Worm (Caenorhabditis elegans): ENCODE results near the gene chil-6.
"Not testable (repeated sequence)": the region's sequence is repeated elsewhere in the genome, so short reads cannot be mapped to it uniquely, and the experiment has no call there.

chil-6 gene

DNA sequence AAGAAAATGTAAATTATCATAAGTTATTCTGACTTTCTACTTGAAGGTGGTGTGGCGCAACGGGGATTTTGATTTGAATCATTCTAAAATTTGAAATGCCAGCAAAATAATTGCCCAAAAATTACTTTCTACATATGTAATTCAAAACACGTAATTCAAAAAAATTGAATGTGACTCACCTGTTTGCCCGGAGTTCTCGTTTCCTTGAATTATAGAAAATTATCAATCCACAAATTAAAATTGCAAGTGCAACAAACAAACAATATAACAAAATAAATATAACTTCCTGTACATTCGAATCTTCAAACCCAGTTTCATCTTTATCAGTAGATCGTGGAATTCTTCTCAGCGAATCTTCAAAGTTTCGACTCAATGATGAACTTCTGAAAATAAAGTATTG lies 10.5 kb upstream of the chil-6 start:
- TF ChIP-seq lin-15B (tag; optimal IDR thresholded peaks at IDR 0.05) (no peak), egl-13 (tag; optimal IDR thresholded peaks at IDR 0.05) (no peak), ets-5 (GFP tag; IDR thresholded peaks at IDR 0.05) (no peak), fkh-10 (GFP tag; optimal IDR thresholded peaks at IDR 0.05) (no peak)

DNA sequence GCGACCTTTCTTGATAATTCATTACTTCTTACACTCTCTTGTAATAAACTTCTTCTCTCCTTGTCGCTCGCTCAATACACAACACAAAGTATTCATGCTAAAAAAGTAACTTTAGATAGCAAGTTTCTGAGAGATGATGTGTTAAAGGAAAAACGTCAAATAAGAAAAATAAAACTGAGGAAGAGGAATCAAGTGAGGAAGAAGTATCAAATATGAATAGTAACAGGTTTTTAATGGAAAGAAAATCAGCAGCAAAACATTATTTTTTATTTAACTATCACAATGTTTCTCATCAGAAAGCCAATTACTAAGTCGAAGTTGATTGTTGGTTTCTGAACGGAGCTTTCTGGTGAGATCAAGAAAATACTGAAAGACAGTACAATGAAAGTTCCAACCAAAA lies 8.7 kb upstream of the chil-6 start, which contains the start of gene chil-1:
chil-1 (minus strand) TSS at position 101 of the 400 bp plus-strand sequence.
- TF ChIP-seq blmp-1 (tag; optimal IDR thresholded peaks at IDR 0.05); nhr-85 (tag); nhr-20 (tag; optimal IDR thresholded peaks at IDR 0.05): not testable (repeated sequence)

DNA sequence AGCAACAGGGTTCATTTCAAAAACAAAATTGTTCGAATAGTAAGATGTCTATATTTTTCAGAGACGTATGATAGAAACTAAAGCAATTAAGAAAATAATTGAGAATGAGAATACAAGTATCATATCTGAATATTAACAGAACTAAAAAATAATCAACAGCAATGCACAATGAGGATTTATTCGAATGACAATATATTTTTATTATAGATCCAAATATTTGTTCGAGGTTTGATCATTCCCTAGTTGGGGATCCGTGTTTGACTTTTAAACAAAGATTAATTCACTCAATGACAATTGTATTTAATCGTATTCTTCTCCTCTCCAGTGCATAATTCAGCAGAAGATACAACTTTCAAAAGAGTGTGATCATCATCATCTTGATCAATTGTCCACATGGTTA lies 4.5 kb upstream of the chil-6 start, which contains the start of gene C08H9.18:
C08H9.18 (minus strand) TSS at position 101 of the 400 bp plus-strand sequence.
- TF ChIP-seq lin-35 (GFP tag; optimal IDR thresholded peaks at IDR 0.05) (no peak), hlh-4 (tag; optimal IDR thresholded peaks at IDR 0.05) (no peak), nhr-47 (tag; optimal IDR thresholded peaks at IDR 0.05) (no peak), mab-9 (GFP tag; IDR thresholded peaks at IDR 0.05) (no peak), egl-27 (tag; optimal IDR thresholded peaks at IDR 0.05) (no peak), dsc-1 (tag; optimal IDR thresholded peaks at IDR 0.05) (no peak), fos-1 (tag; optimal IDR thresholded peaks at IDR 0.05) (no peak), lin-39 (tag; optimal IDR thresholded peaks at IDR 0.05) (no peak), irx-1 (tag; optimal IDR thresholded peaks at IDR 0.05) (no peak), lin-15B (tag; optimal IDR thresholded peaks at IDR 0.05) (no peak), isw-1 (GFP tag; IDR thresholded peaks at IDR 0.05) (no peak), tbx-2 (tag; optimal IDR thresholded peaks at IDR 0.05) (no peak), zag-1 (tag; optimal IDR thresholded peaks at IDR 0.05) (no peak), nhr-237 (tag; optimal IDR thresholded peaks at IDR 0.05) (no peak), swsn-7 (tag; optimal IDR thresholded peaks at IDR 0.05) (no peak), alr-1 (tag; optimal IDR thresholded peaks at IDR 0.05; ENCODE audit: borderline replicate concordance) (no peak), hpl-2 (GFP tag; optimal IDR thresholded peaks at IDR 0.05) (no peak), ets-5 (GFP tag; IDR thresholded peaks at IDR 0.05) (no peak), ceh-82 (tag; optimal IDR thresholded peaks at IDR 0.05) (no peak), nhr-85 (tag) (no peak)

DNA sequence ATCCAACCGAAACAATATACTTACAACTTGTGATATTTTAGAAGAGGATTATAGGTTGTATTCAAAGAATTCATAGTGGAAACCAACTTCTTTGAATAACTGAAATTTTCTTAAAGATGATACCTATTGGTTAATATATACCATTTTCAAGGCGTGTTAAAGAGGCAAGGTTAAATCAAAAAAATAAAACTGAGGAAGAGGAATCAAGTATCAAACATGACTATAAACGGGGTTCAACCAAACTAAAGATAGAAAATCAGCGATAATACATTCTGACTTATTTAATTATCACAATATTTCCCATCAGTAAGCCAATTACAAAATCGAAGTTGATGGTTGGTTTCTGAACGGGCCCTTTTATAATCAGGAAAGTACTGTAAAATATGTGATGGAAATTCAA lies 3.7 kb upstream of the chil-6 start, which contains the start of gene chil-3:
chil-3 (minus strand) TSS at position 101 of the 400 bp plus-strand sequence.
- TF ChIP-seq ceh-88 (GFP tag; IDR thresholded peaks at IDR 0.05) (no peak), fkh-10 (GFP tag; optimal IDR thresholded peaks at IDR 0.05) (no peak), ceh-90 (tag; optimal IDR thresholded peaks at IDR 0.05) (no peak)

DNA sequence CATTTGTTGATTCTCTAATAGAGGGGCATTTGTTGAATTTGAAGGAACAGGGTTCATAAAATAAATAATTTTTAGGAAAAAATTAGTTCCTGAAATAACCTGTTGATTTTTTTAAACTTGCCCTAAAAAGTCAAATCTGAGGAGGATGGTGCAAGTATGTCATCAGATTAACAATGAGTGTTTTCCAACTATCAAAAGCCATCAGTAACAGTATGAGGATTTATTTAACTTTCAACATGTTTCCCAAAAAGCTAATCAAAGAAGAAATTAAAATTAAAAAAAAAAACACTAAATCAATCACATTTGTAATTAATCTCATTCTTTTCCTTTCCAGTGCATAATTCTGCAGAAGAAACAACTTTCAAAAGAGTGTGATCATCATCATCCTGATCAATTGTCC lies 1.9 kb upstream of the chil-6 start, which contains the start of gene chil-5:
chil-5 (minus strand) TSS at position 101 of the 400 bp plus-strand sequence.
- TF ChIP-seq rnt-1 (tag; optimal IDR thresholded peaks at IDR 0.05) (no peak), C04F5.9 (tag; optimal IDR thresholded peaks at IDR 0.05) (no peak), ets-5 (GFP tag; IDR thresholded peaks at IDR 0.05) (no peak), ceh-90 (tag; optimal IDR thresholded peaks at IDR 0.05) (no peak)

DNA sequence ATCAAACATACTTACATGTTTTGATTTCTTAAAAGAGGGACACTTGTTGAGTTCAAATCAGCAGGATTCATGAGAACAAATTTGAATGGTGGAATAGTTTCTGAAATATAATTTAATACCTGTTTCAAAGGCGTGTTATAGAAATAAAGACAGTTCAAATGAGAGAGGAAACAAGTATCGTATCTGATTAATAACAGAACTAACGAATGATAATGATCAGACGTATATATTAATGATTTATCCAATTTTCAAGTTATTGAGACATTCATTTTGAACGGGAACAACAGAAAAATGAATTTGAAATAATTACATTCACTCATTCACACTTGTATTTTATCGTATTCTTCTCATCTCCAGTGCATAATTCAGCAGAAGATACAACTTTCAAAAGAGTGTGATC lies 2.1 kb downstream of the chil-6 start, which contains the start of gene chil-4:
chil-4 (minus strand) TSS at position 101 of the 400 bp plus-strand sequence.
- no peak for TF ChIP-seq tbx-2 (tag; optimal IDR thresholded peaks at IDR 0.05)
- TF ChIP-seq ceh-88 (GFP tag; IDR thresholded peaks at IDR 0.05), result no peak
- no peak for TF ChIP-seq hlh-17 (GFP tag; optimal IDR thresholded peaks at IDR 0.05; ENCODE audit: borderline replicate concordance)
- TF ChIP-seq aha-1 (tag; optimal IDR thresholded peaks at IDR 0.05), result no peak
- no peak for TF ChIP-seq nhr-84 (tag; optimal IDR thresholded peaks at IDR 0.05)
- no peak for TF ChIP-seq mab-9 (GFP tag; IDR thresholded peaks at IDR 0.05)
- no peak for TF ChIP-seq zag-1 (tag; optimal IDR thresholded peaks at IDR 0.05)
- TF ChIP-seq lin-15B (tag; optimal IDR thresholded peaks at IDR 0.05), result no peak
- no peak for TF ChIP-seq pqm-1 (tag; optimal IDR thresholded peaks at IDR 0.05)
- no peak for TF ChIP-seq ceh-82 (tag; optimal IDR thresholded peaks at IDR 0.05)
- no peak for TF ChIP-seq hpl-2 (GFP tag; optimal IDR thresholded peaks at IDR 0.05)
- no peak for TF ChIP-seq egl-13 (tag; optimal IDR thresholded peaks at IDR 0.05)
- TF ChIP-seq sox-4 (tag; optimal IDR thresholded peaks at IDR 0.05), result no peak
- no peak for TF ChIP-seq nhr-85 (tag)
- TF ChIP-seq grh-1 (GFP tag; IDR thresholded peaks at IDR 0.05), result no peak
- TF ChIP-seq pag-3 (tag; optimal IDR thresholded peaks at IDR 0.05; ENCODE audit: borderline replicate concordance, insufficient read depth), result no peak
